Worm (Caenorhabditis elegans) whole organism, young adult: Measurements from ENCODE around the gene tag-243.
A peak's percentile ranks its signal among the peaks of the same experiment; 100 is the strongest.

ENCODE experiments used
- B0336.3 ChIP-seq: fragments of 200-800 bp; sonication (Bioruptor generic); IDR thresholded peaks from 2 replicates; pipeline ENCODE4 v1.3.6; 2022; ENCODE audit warnings: missing genetic modification characterization, missing compliant biosample characterization
- F10E7.11 ChIP-seq: sonication (generic microtip); optimal IDR thresholded peaks from 2 replicates; lab custom pipeline; 2017; ENCODE audit warnings: mild to moderate bottlenecking, missing genetic modification characterization, moderate library complexity, missing compliant biosample characterization
- F22D6.2 ChIP-seq: sonication (generic microtip); optimal IDR thresholded peaks from 2 replicates; lab custom pipeline; 2016; ENCODE audit warnings: mild to moderate bottlenecking, missing genetic modification characterization, missing compliant biosample characterization
- F33H1.4 ChIP-seq: fragments of 200-800 bp; sonication (Bioruptor generic); IDR thresholded peaks from 2 replicates; pipeline ENCODE4 v1.3.6; 2022; ENCODE audit warnings: missing genetic modification reagents, missing genetic modification characterization, missing compliant biosample characterization
- F39B2.1 ChIP-seq: fragments of 200-800 bp; sonication (Bioruptor generic); IDR thresholded peaks from 2 replicates; pipeline ENCODE4 v1.3.6; 2022; ENCODE audit warnings: missing genetic modification reagents, missing genetic modification characterization, missing compliant biosample characterization
- F52B5.7 ChIP-seq: sonication (generic microtip); optimal IDR thresholded peaks from 2 replicates; lab custom pipeline; 2016; ENCODE audit warnings: mild to moderate bottlenecking, missing genetic modification characterization, missing compliant biosample characterization
- F57C9.4 ChIP-seq: sonication (generic microtip); optimal IDR thresholded peaks from 2 replicates; lab custom pipeline; 2017; ENCODE audit warnings: mild to moderate bottlenecking, missing genetic modification characterization, missing compliant biosample characterization
- K11D2.4 ChIP-seq: fragments of 200-800 bp; sonication (Bioruptor generic); IDR thresholded peaks from 2 replicates; pipeline ENCODE4 v1.3.6; 2022; ENCODE audit warnings: missing genetic modification reagents, missing genetic modification characterization, missing compliant biosample characterization
- T07F8.4 ChIP-seq: sonication (generic microtip); optimal IDR thresholded peaks from 2 replicates; lab custom pipeline; 2016; ENCODE audit warnings: mild to moderate bottlenecking, missing genetic modification characterization, moderate library complexity, missing compliant biosample characterization
- Y53G8AR.9 ChIP-seq: fragments of 200-800 bp; sonication (Bioruptor generic); conservative IDR thresholded peaks from 2 replicates; pipeline ENCODE4 v1.3.6; 2022; ENCODE audit warnings: missing genetic modification reagents, missing genetic modification characterization, missing compliant biosample characterization
- Y56A3A.18 ChIP-seq: fragments of 200-800 bp; sonication (Bioruptor generic); IDR thresholded peaks from 2 replicates; pipeline ENCODE4 v1.3.6; 2022; ENCODE audit warnings: missing genetic modification reagents, missing genetic modification characterization, missing compliant biosample characterization
- akir-1 ChIP-seq: fragments of 200-800 bp; sonication (Bioruptor generic); optimal IDR thresholded peaks from 2 replicates; lab custom pipeline; 2018; ENCODE audit warnings: mild to moderate bottlenecking, missing genetic modification characterization, moderate library complexity, missing compliant biosample characterization
- aptf-2 ChIP-seq: fragments of 200-800 bp; sonication (Bioruptor generic); conservative IDR thresholded peaks from 2 replicates; pipeline ENCODE4 v1.3.6; 2022; ENCODE audit warnings: missing genetic modification reagents, missing genetic modification characterization, missing compliant biosample characterization
- athp-1 ChIP-seq: sonication (generic microtip); optimal IDR thresholded peaks from 2 replicates; lab custom pipeline; 2017; ENCODE audit warnings: mild to moderate bottlenecking, missing genetic modification characterization, missing compliant biosample characterization
- attf-5 ChIP-seq: fragments of 200-800 bp; sonication (Bioruptor generic); optimal IDR thresholded peaks from 2 replicates; lab custom pipeline; 2018; ENCODE audit warnings: mild to moderate bottlenecking, missing genetic modification characterization, missing compliant biosample characterization
- attf-6 ChIP-seq: fragments of 200-800 bp; sonication (Bioruptor generic); IDR thresholded peaks from 2 replicates; pipeline ENCODE4 v1.3.6; 2022; ENCODE audit warnings: missing genetic modification reagents, missing genetic modification characterization, missing compliant biosample characterization
- bed-1 ChIP-seq: fragments of 200-800 bp; sonication (Bioruptor generic); IDR thresholded peaks from 2 replicates; pipeline ENCODE4 v1.3.6; 2022; ENCODE audit warnings: missing genetic modification reagents, missing genetic modification characterization, missing compliant biosample characterization
- ccch-3 ChIP-seq: fragments of 200-800 bp; sonication (Bioruptor generic); optimal IDR thresholded peaks from 2 replicates; lab custom pipeline; 2018; ENCODE audit warnings: mild to moderate bottlenecking, missing genetic modification characterization, missing compliant biosample characterization
- cebp-2 ChIP-seq: fragments of 200-800 bp; sonication (Bioruptor generic); IDR thresholded peaks from 2 replicates; pipeline ENCODE4 v1.3.6; 2022; ENCODE audit warnings: missing genetic modification characterization, missing compliant biosample characterization
- ceh-100 ChIP-seq: fragments of 200-800 bp; sonication (Bioruptor generic); IDR thresholded peaks from 2 replicates; pipeline ENCODE4 v1.3.6; 2022; ENCODE audit warnings: missing genetic modification reagents, missing genetic modification characterization, missing compliant biosample characterization
- ceh-40 ChIP-seq: fragments of 200-800 bp; sonication (Bioruptor generic); IDR thresholded peaks from 2 replicates; pipeline ENCODE4 v1.3.6; 2022; ENCODE audit warnings: missing genetic modification characterization, missing compliant biosample characterization
- ceh-58 ChIP-seq: fragments of 200-800 bp; sonication (Bioruptor generic); IDR thresholded peaks from 2 replicates; pipeline ENCODE4 v1.3.6; 2022; ENCODE audit warnings: missing genetic modification characterization, missing compliant biosample characterization
- ceh-79 ChIP-seq: sonication (generic microtip); optimal IDR thresholded peaks from 2 replicates; lab custom pipeline; 2017; ENCODE audit warnings: mild to moderate bottlenecking, missing genetic modification characterization, missing compliant biosample characterization
- dpff-1 ChIP-seq: sonication (generic microtip); optimal IDR thresholded peaks from 2 replicates; lab custom pipeline; 2017; ENCODE audit warnings: mild to moderate bottlenecking, missing genetic modification characterization, missing compliant biosample characterization
- efl-1 ChIP-seq: fragments of 150-350 bp; optimal IDR thresholded peaks from 2 replicates; lab custom pipeline; 2014; ENCODE audit warnings: missing biosample characterization, missing genetic modification reagents, missing genetic modification characterization
- egl-18 ChIP-seq: fragments of 200-800 bp; sonication (Bioruptor generic); IDR thresholded peaks from 2 replicates; pipeline ENCODE4 v1.3.6; 2022; ENCODE audit warnings: missing genetic modification reagents, missing genetic modification characterization, missing compliant biosample characterization
- ets-4 ChIP-seq: fragments of 200-800 bp; sonication (Bioruptor generic); optimal IDR thresholded peaks from 2 replicates; lab custom pipeline; 2018; ENCODE audit warnings: mild to moderate bottlenecking, missing genetic modification characterization, missing compliant biosample characterization
- gei-17 ChIP-seq: fragments of 200-800 bp; sonication (Bioruptor generic); optimal IDR thresholded peaks from 2 replicates; lab custom pipeline; 2018; ENCODE audit warnings: mild to moderate bottlenecking, missing genetic modification characterization, missing compliant biosample characterization
- him-1 ChIP-seq: sonication (generic microtip); optimal IDR thresholded peaks from 2 replicates; lab custom pipeline; 2016; ENCODE audit warnings: missing genotype, missing genetic modification reagents, missing genetic modification characterization, missing compliant biosample characterization
- hrde-1 ChIP-seq: sonication (generic microtip); optimal IDR thresholded peaks from 2 replicates; lab custom pipeline; 2016; ENCODE audit warnings: missing genetic modification characterization, mild to moderate bottlenecking, missing compliant biosample characterization, moderate library complexity, missing genotype, missing genetic modification reagents, borderline replicate concordance
- let-526 ChIP-seq: fragments of 200-800 bp; sonication (Bioruptor generic); IDR thresholded peaks from 2 replicates; pipeline ENCODE4 v1.3.6; 2022; ENCODE audit warnings: missing genetic modification reagents, missing genetic modification characterization, missing compliant biosample characterization
- let-607 ChIP-seq, 2 experiments: fragments of 200-800 bp in 1 of 2; sonication (Bioruptor generic) in 1 of 2; sonication (generic microtip) in 1 of 2; optimal IDR thresholded peaks; 2 replicates each; lab custom pipeline; 2016 to 2018; ENCODE audit warnings: mild to moderate bottlenecking in 2 of 2, missing compliant biosample characterization in 2 of 2, missing genetic modification characterization in 2 of 2, moderate library complexity in 2 of 2, missing genotype in 1 of 2
- lin-26 ChIP-seq: fragments of 200-800 bp; sonication (Bioruptor generic); IDR thresholded peaks from 2 replicates; pipeline ENCODE4 v1.3.6; 2022; ENCODE audit warnings: missing genetic modification reagents, missing genetic modification characterization, missing compliant biosample characterization
- lin-40 ChIP-seq: sonication (generic microtip); optimal IDR thresholded peaks from 2 replicates; lab custom pipeline; 2016; ENCODE audit warnings: missing genetic modification characterization, mild to moderate bottlenecking, missing compliant biosample characterization, missing genotype, missing genetic modification reagents
- madf-10 ChIP-seq: sonication (generic microtip); optimal IDR thresholded peaks from 2 replicates; lab custom pipeline; 2016; ENCODE audit warnings: mild to moderate bottlenecking, missing genetic modification characterization, missing compliant biosample characterization
- mes-4 ChIP-seq: sonication (generic microtip); optimal IDR thresholded peaks from 2 replicates; lab custom pipeline; 2016; ENCODE audit warnings: missing genotype, missing genetic modification characterization, missing compliant biosample characterization
- mxl-1 ChIP-seq: sonication (generic microtip); optimal IDR thresholded peaks from 2 replicates; lab custom pipeline; 2016; ENCODE audit warnings: missing genetic modification characterization, missing compliant biosample characterization
- nfya-1 ChIP-seq: sonication (generic microtip); optimal IDR thresholded peaks from 2 replicates; lab custom pipeline; 2017; ENCODE audit warnings: antibody characterized with exemption, missing compliant biosample characterization, missing genetic modification characterization, borderline replicate concordance; ENCODE audit not compliant: insufficient read depth
- nfya-2 ChIP-seq: fragments of 200-800 bp; sonication (Bioruptor generic); IDR thresholded peaks from 2 replicates; pipeline ENCODE4 v1.3.6; 2022; ENCODE audit warnings: missing genetic modification reagents, missing genetic modification characterization, missing compliant biosample characterization
- nfyb-1 ChIP-seq: fragments of 200-800 bp; sonication (Bioruptor generic); IDR thresholded peaks from 2 replicates; pipeline ENCODE4 v1.3.6; 2022; ENCODE audit warnings: missing genetic modification reagents, missing genetic modification characterization, missing compliant biosample characterization
- nhr-120 ChIP-seq: fragments of 200-800 bp; sonication (Bioruptor generic); IDR thresholded peaks from 2 replicates; pipeline ENCODE4 v1.3.6; 2022; ENCODE audit warnings: missing genetic modification characterization, missing compliant biosample characterization
- repo-1 ChIP-seq: sonication (generic microtip); optimal IDR thresholded peaks from 2 replicates; lab custom pipeline; 2017; ENCODE audit warnings: mild to moderate bottlenecking, missing genetic modification characterization, missing compliant biosample characterization
- rpc-1 ChIP-seq, 2 experiments: fragments of 150-350 bp in 1 of 2; sonication (generic microtip) in 1 of 2; optimal IDR thresholded peaks; 2 replicates each; lab custom pipeline; 2014 to 2018; ENCODE audit warnings: missing biosample characterization in 1 of 2, missing genetic modification characterization in 1 of 2, missing genetic modification reagents in 1 of 2, missing genotype in 1 of 2
- unc-130 ChIP-seq: sonication (generic microtip); optimal IDR thresholded peaks from 2 replicates; lab custom pipeline; 2016; ENCODE audit warnings: missing genetic modification reagents, missing genetic modification characterization, missing compliant biosample characterization
- zfh-2 ChIP-seq: fragments of 200-800 bp; sonication (Bioruptor generic); conservative IDR thresholded peaks from 2 replicates; pipeline ENCODE4 v1.3.6; 2022; ENCODE audit warnings: missing genetic modification reagents, missing genetic modification characterization, missing compliant biosample characterization
- ztf-22 ChIP-seq: fragments of 200-800 bp; sonication (Bioruptor generic); optimal IDR thresholded peaks from 2 replicates; lab custom pipeline; 2018; ENCODE audit warnings: mild to moderate bottlenecking, missing genetic modification characterization, moderate library complexity, missing compliant biosample characterization
- ztf-26 ChIP-seq: sonication (generic microtip); optimal IDR thresholded peaks from 2 replicates; lab custom pipeline; 2017; ENCODE audit warnings: missing genetic modification characterization, missing compliant biosample characterization
- ztf-3 ChIP-seq: fragments of 200-800 bp; sonication (Bioruptor generic); optimal IDR thresholded peaks from 2 replicates; lab custom pipeline; 2018; ENCODE audit warnings: mild to moderate bottlenecking, missing genetic modification characterization, missing compliant biosample characterization

tag-243 gene

ce11 chrIII:4689595-4689994 lies 1.3 kb upstream of the tag-243 start:
- peak; percentile 92 for TF ChIP-seq mxl-1 (tag; lab: Kevin White, UChicago)
- TF ChIP-seq let-526 (GFP tag; lab: Robert Waterston, UW), result peak; percentile 74; the same call in 1 of the 2 replicates
- TF ChIP-seq lin-40 (tag; lab: Kevin White, UChicago), result no peak
- TF ChIP-seq cebp-2 (GFP tag; lab: Robert Waterston, UW), result peak; percentile 96
- peak; percentile 62 for TF ChIP-seq F10E7.11 (tag; lab: Kevin White, UChicago)
- TF ChIP-seq aptf-2 (GFP tag; lab: Robert Waterston, UW), result no peak
- peak; percentile 26 for TF ChIP-seq F22D6.2 (tag; lab: Kevin White, UChicago)
- TF ChIP-seq bed-1 (GFP tag; lab: Robert Waterston, UW), result no peak
- peak; percentile 91 for TF ChIP-seq nfyb-1
- peak; percentile 33 to 64 for TF ChIP-seq let-607 (tag; optimal IDR thresholded peaks at IDR 0.05; lab: Kevin White, UChicago)
- TF ChIP-seq gei-17, result peak; percentile 29
- TF ChIP-seq egl-18 (GFP tag; lab: Robert Waterston, UW), result 0 out of 2 replicates have a peak, but pooled peaks have one; percentile 34
- TF ChIP-seq dpff-1 (tag; lab: Kevin White, UChicago), result no peak
- peak; percentile 4 for TF ChIP-seq ztf-26 (tag; lab: Kevin White, UChicago)
- peak; percentile 94 for TF ChIP-seq athp-1 (tag; lab: Kevin White, UChicago)
- TF ChIP-seq ceh-40 (GFP tag; lab: Robert Waterston, UW), result peak; percentile 76; the same call in 1 of the 2 replicates
- TF ChIP-seq madf-10 (tag; lab: Kevin White, UChicago), result peak; percentile 74
- TF ChIP-seq F57C9.4, result peak; percentile 64
- TF ChIP-seq lin-26 (GFP tag; lab: Robert Waterston, UW), result peak; percentile 97
- TF ChIP-seq nfya-1, result no peak
- peak; percentile 71 for TF ChIP-seq B0336.3 (GFP tag; lab: Robert Waterston, UW)
- peak; percentile 44 for TF ChIP-seq akir-1
- TF ChIP-seq Y56A3A.18 (GFP tag; lab: Robert Waterston, UW), result 0 out of 2 replicates have a peak, but pooled peaks have one; percentile 45
- TF ChIP-seq F33H1.4 (GFP tag; lab: Robert Waterston, UW), result peak; percentile 57
- peak; percentile 81 for TF ChIP-seq attf-5 (GFP tag; lab: Kevin White, UChicago)
- TF ChIP-seq him-1 (tag; lab: Kevin White, UChicago), result peak; percentile 88
- TF ChIP-seq nhr-120, result 0 out of 2 replicates have a peak, but pooled peaks have one; percentile 55
- TF ChIP-seq ets-4 (GFP tag; lab: Kevin White, UChicago), result peak; percentile 77
- peak; percentile 86 for TF ChIP-seq hrde-1 (tag; lab: Kevin White, UChicago)
- peak; percentile 53 for TF ChIP-seq ztf-22 (GFP tag; lab: Kevin White, UChicago)
- peak; percentile 91 for TF ChIP-seq mes-4 (tag; lab: Kevin White, UChicago)
- no peak for TF ChIP-seq zfh-2 (GFP tag; lab: Robert Waterston, UW)
- peak; percentile 91 for TF ChIP-seq rpc-1 (optimal IDR thresholded peaks at IDR 0.05; lab: Kevin White, UChicago)
- peak; percentile 100 for TF ChIP-seq rpc-1 (tag; optimal IDR thresholded peaks at IDR 0.05; lab: Kevin White, UChicago)
- TF ChIP-seq ceh-58, result 0 out of 2 replicates have a peak, but pooled peaks have one; percentile 58
- 0 out of 2 replicates have a peak, but pooled peaks have one; percentile 7 for TF ChIP-seq F39B2.1 (GFP tag; lab: Robert Waterston, UW)
- TF ChIP-seq K11D2.4, result peak; percentile 65; the same call in 1 of the 2 replicates
- TF ChIP-seq ceh-79 (tag; lab: Kevin White, UChicago), result peak; percentile 64
- peak; percentile 87 for TF ChIP-seq T07F8.4 (tag; lab: Kevin White, UChicago)
- TF ChIP-seq repo-1, result peak; percentile 83
- TF ChIP-seq nfya-2 (GFP tag; lab: Robert Waterston, UW), result no peak
- peak; percentile 40 for TF ChIP-seq efl-1 (GFP tag; lab: Kevin White, UChicago)
- TF ChIP-seq F52B5.7 (tag; lab: Kevin White, UChicago), result peak; percentile 91
- peak; percentile 85 for TF ChIP-seq ccch-3 (GFP tag; lab: Kevin White, UChicago)
- peak; percentile 77 for TF ChIP-seq Y53G8AR.9 (GFP tag; lab: Robert Waterston, UW)
- 0 out of 2 replicates have a peak, but pooled peaks have one; percentile 28 for TF ChIP-seq ceh-100 (GFP tag; lab: Robert Waterston, UW)
- peak; percentile 76 for TF ChIP-seq unc-130
- peak; percentile 72; the same call in 1 of the 2 replicates for TF ChIP-seq attf-6 (GFP tag; lab: Robert Waterston, UW)
- peak; percentile 36 for TF ChIP-seq ztf-3 (GFP tag; lab: Kevin White, UChicago)
